Fruit fly (Drosophila melanogaster): ENCODE measurements around the gene CG13046.

DNA sequence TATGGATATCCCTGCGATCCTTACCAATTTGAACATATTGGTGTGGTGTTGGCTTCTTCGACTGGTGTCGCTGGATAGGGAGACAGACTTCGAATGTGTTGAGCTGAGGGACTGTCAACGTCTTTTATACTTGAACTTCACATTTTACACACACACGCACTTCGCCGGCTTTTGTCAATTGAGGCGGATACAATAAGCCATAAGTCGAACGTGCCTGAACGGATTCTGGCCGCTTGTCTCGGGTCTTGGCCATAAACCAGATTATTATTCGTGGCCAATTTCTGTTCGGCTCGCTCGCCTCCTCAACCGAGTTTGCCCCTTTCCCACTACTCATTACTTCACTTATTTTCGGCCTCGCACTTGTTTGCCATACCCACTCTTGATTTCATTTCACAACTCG, 14.9 kb upstream of the CG13046 start, which contains the start of gene CG13044:
- no peak for TF ChIP-seq CG8301 (tag; optimal IDR thresholded peaks at IDR 0.05)
- TF ChIP-seq CG12605 (GFP tag; IDR thresholded peaks at IDR 0.05): no peak
- TF ChIP-seq CG17806 (tag; optimal IDR thresholded peaks at IDR 0.05): no peak
- TF ChIP-seq fd96Ca (GFP tag; IDR thresholded peaks at IDR 0.05): no peak
- no peak for TF ChIP-seq CG4496 (GFP tag; IDR thresholded peaks at IDR 0.05)
- no peak for TF ChIP-seq CG14655 (GFP tag; optimal IDR thresholded peaks at IDR 0.05)
